Worm (Caenorhabditis elegans): ENCODE results near the gene cpf-1.

Gene cpf-1

DNA sequence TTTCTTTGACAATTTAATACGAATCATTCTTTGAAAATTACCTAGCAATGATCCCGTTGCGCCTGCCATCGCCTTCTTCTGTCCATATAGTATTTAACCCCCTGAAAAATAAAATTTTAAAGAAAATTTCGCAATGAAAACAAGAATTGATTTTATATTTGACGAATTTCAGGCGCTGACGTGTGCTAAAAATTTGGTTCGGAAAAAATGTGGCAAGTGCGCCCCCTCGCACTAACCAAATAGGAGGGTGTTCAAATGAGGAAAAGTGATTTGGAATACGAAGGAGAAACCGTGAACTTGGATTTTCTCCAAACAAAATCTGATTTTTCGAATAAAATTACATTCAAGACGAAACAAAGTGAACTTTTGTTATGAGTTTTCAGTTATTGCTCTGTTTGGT lies 36.2 kb downstream of the cpf-1 start, which contains the start of gene stc-1:
Gene stc-1, minus strand, starts transcription at position 101 of the 400 bp plus-strand sequence.
- TF ChIP-seq lin-13 (tag; optimal IDR thresholded peaks at IDR 0.05) (no peak), elt-3 (tag; optimal IDR thresholded peaks at IDR 0.05) (no peak), ces-1 (GFP tag; optimal IDR thresholded peaks at IDR 0.05) (peak; percentile 10), mab-5 (tag; optimal IDR thresholded peaks at IDR 0.05) (no peak), unc-120 (tag; optimal IDR thresholded peaks at IDR 0.05; ENCODE audit: poor library complexity, severe bottlenecking) (peak; percentile 28), mep-1 (tag; optimal IDR thresholded peaks at IDR 0.05) (peak; percentile 10), blmp-1 (tag; optimal IDR thresholded peaks at IDR 0.05) (no peak), sptf-1 (tag; optimal IDR thresholded peaks at IDR 0.05) (no peak), lsy-2 (tag; optimal IDR thresholded peaks at IDR 0.05) (peak; percentile 65)

DNA sequence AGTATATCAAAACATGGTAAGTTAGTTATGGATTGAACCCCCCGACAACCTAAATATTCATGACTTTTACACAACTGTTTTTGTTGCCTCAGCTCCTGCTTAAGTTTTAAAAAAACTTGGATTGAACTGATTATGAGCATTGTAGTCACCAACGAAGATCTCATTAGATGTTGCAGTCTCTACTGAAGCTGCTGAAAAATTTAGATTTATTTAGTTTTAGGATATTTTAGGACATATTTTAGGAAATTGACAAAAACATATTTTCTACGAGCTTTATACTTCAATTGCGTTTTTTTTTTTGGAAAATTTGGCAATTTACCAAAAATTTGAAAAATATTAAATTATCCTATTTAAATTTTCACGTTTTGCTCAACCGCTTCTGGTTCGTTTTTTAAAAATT lies 40.2 kb downstream of the cpf-1 start, which contains the start of gene F54C9.14:
Gene F54C9.14, plus strand, starts transcription at position 301 of the 400 bp plus-strand sequence.
- TF ChIP-seq lin-32 (GFP tag; optimal IDR thresholded peaks at IDR 0.05) (no peak), bed-3 (GFP tag; optimal IDR thresholded peaks at IDR 0.05) (no peak)

DNA sequence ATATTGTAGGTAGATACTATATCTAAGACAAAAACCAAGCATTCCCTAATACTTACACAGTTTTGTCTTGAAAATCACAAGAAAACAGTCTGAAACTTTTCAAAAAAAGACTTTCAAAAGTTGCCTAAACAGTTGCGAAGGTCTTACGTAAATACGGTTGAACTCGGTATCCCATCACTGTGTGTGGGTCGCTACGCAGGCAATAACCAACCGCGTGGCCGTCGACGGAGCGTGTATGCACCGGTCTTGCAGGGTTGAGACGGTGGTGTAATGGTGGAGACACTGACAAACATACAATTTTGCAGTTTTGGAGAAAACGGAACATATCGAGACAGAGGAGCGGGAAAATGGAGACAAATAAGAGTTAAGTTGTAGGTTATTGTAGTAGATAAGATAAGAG lies 41.0 kb downstream of the cpf-1 start, which contains the start of gene iff-2:
Gene iff-2, minus strand, starts transcription at position 141 of the 400 bp plus-strand sequence.
- TF ChIP-seq elt-3 (tag; optimal IDR thresholded peaks at IDR 0.05) = peak; percentile 87
- peak; percentile 100 for TF ChIP-seq pha-4 (tag; optimal IDR thresholded peaks at IDR 0.05)
- TF ChIP-seq lin-13 (tag; optimal IDR thresholded peaks at IDR 0.05) = peak; percentile 99
- TF ChIP-seq hlh-1 (tag; optimal IDR thresholded peaks at IDR 0.05) = peak; percentile 91
- TF ChIP-seq nhr-28 (tag; optimal IDR thresholded peaks at IDR 0.05) = peak; percentile 48
- TF ChIP-seq flh-1 (GFP tag; optimal IDR thresholded peaks at IDR 0.05) = no peak
- no peak for TF ChIP-seq blmp-1 (tag; optimal IDR thresholded peaks at IDR 0.05)
- TF ChIP-seq nhr-76 (tag; optimal IDR thresholded peaks at IDR 0.05) = peak; percentile 34
- TF ChIP-seq elt-1 (tag; optimal IDR thresholded peaks at IDR 0.05; ENCODE audit: borderline replicate concordance, insufficient read depth) = peak; percentile 6
- TF ChIP-seq ceh-43 (GFP tag; optimal IDR thresholded peaks at IDR 0.05) = peak; percentile 64
- peak; percentile 88 for TF ChIP-seq cnd-1 (tag; optimal IDR thresholded peaks at IDR 0.05)
- peak; percentile 73 for TF ChIP-seq nhr-12 (tag; optimal IDR thresholded peaks at IDR 0.05)
- peak; percentile 98 for TF ChIP-seq nhr-237 (tag; optimal IDR thresholded peaks at IDR 0.05)
- peak; percentile 81 for TF ChIP-seq mls-2 (tag; optimal IDR thresholded peaks at IDR 0.05)
- peak; percentile 30 for TF ChIP-seq tbx-8 (GFP tag; optimal IDR thresholded peaks at IDR 0.05)
- TF ChIP-seq ceh-39 (tag; optimal IDR thresholded peaks at IDR 0.05) = peak; percentile 99
- TF ChIP-seq nhr-2 (tag; optimal IDR thresholded peaks at IDR 0.05) = peak; percentile 82
- TF ChIP-seq M03D4.4 (tag; optimal IDR thresholded peaks at IDR 0.05) = peak; percentile 82
- TF ChIP-seq unc-39 (tag; optimal IDR thresholded peaks at IDR 0.05) = peak; percentile 59
- peak; percentile 72 for TF ChIP-seq ztf-11 (tag; optimal IDR thresholded peaks at IDR 0.05)
- peak; percentile 33 for TF ChIP-seq mab-5 (tag; optimal IDR thresholded peaks at IDR 0.05)
- peak; percentile 93 for TF ChIP-seq lsy-2 (tag; optimal IDR thresholded peaks at IDR 0.05)
- TF ChIP-seq drap-1 (GFP tag; optimal IDR thresholded peaks at IDR 0.05) = peak; percentile 92
- TF ChIP-seq snpc-4 (tag; optimal IDR thresholded peaks at IDR 0.05) = no peak
- peak; percentile 61 for TF ChIP-seq zip-8 (tag; optimal IDR thresholded peaks at IDR 0.05)
- TF ChIP-seq lin-32 (GFP tag; optimal IDR thresholded peaks at IDR 0.05) = peak; percentile 59
- TF ChIP-seq bed-3 (GFP tag; optimal IDR thresholded peaks at IDR 0.05) = peak; percentile 46
- TF ChIP-seq sem-2 (GFP tag; optimal IDR thresholded peaks at IDR 0.05) = peak; percentile 21
- peak; percentile 95 for TF ChIP-seq unc-120 (tag; optimal IDR thresholded peaks at IDR 0.05; ENCODE audit: poor library complexity, severe bottlenecking)
- peak; percentile 91 for TF ChIP-seq sptf-1 (tag; optimal IDR thresholded peaks at IDR 0.05)
- TF ChIP-seq ces-1 (GFP tag; optimal IDR thresholded peaks at IDR 0.05) = peak; percentile 72
- TF ChIP-seq unc-62 (GFP tag; optimal IDR thresholded peaks at IDR 0.05) = peak; percentile 85
- TF ChIP-seq mep-1 (tag; optimal IDR thresholded peaks at IDR 0.05) = peak; percentile 100
- TF ChIP-seq ceh-83 (GFP tag; optimal IDR thresholded peaks at IDR 0.05) = peak; percentile 78
- peak; percentile 69 for TF ChIP-seq ham-2 (GFP tag; optimal IDR thresholded peaks at IDR 0.05)

- no peak for TF ChIP-seq unc-62 (GFP tag; optimal IDR thresholded peaks at IDR 0.05)
- peak; percentile 96 for TF ChIP-seq ces-1 (GFP tag; optimal IDR thresholded peaks at IDR 0.05)
- no peak for TF ChIP-seq mab-5 (tag; optimal IDR thresholded peaks at IDR 0.05)
- no peak for TF ChIP-seq hlh-1 (tag; optimal IDR thresholded peaks at IDR 0.05)
- TF ChIP-seq ham-2 (GFP tag; optimal IDR thresholded peaks at IDR 0.05) = no peak
These were observed 43.1 kb downstream of the cpf-1 start for ce11 chrII:8559188-8559587.
